Fruit fly (Drosophila melanogaster): ENCODE measurements around the gene CG6661.

CG6661 gene

dm6 chr3L:14002524-14003135, 31.9 kb upstream of the CG6661 start:
- TF ChIP-seq p53 (GFP tag; optimal IDR thresholded peaks at IDR 0.05) (no peak), gsb-n (tag; optimal IDR thresholded peaks at IDR 0.05) (no peak), GATAe (GFP tag; conservative IDR thresholded peaks at IDR 0.05) (no peak), Dfd (GFP tag; optimal IDR thresholded peaks at IDR 0.05) (no peak), lmd (GFP tag; IDR thresholded peaks at IDR 0.05) (no peak), CHES-1-like (GFP tag; optimal IDR thresholded peaks at IDR 0.05) (peak; percentile 13), her (GFP tag; optimal IDR thresholded peaks at IDR 0.05) (no peak), dpn (GFP tag; optimal IDR thresholded peaks at IDR 0.05) (no peak), CG14667 (GFP tag; IDR thresholded peaks at IDR 0.05) (no peak), CG31441 (GFP tag; IDR thresholded peaks at IDR 0.05) (0 out of 2 replicates have a peak, but pooled peaks have one; percentile 20), oc (tag; optimal IDR thresholded peaks at IDR 0.05) (peak; percentile 72), gsb (GFP tag; IDR thresholded peaks at IDR 0.05) (no peak), grn (GFP tag; optimal IDR thresholded peaks at IDR 0.05) (no peak), CG2199 (GFP tag; IDR thresholded peaks at IDR 0.05) (peak; percentile 67; the same call in 1 of the 3 replicates), Meics (GFP tag; optimal IDR thresholded peaks at IDR 0.05) (no peak), gt (GFP tag; IDR thresholded peaks at IDR 0.05) (no peak), stwl (tag; optimal IDR thresholded peaks at IDR 0.05) (peak; percentile 49), Mad (GFP tag; optimal IDR thresholded peaks at IDR 0.05) (no peak), wek (GFP tag; optimal IDR thresholded peaks at IDR 0.05) (no peak), ase (GFP tag; IDR thresholded peaks at IDR 0.05) (no peak), HmgD (GFP tag; optimal IDR thresholded peaks at IDR 0.05) (peak; percentile 62), kay (GFP tag; optimal IDR thresholded peaks at IDR 0.05) (no peak), salm (tag; optimal IDR thresholded peaks at IDR 0.05) (no peak), CG18619 (GFP tag; optimal IDR thresholded peaks at IDR 0.05) (peak; percentile 11), nerfin-1 (tag; optimal IDR thresholded peaks at IDR 0.05) (peak; percentile 71), Dref (GFP tag; IDR thresholded peaks at IDR 0.05) (0 out of 2 replicates have a peak, but pooled peaks have one; percentile 1), klu (GFP tag; IDR thresholded peaks at IDR 0.05) (no peak), CG14860 (GFP tag; IDR thresholded peaks at IDR 0.05; ENCODE audit: partially characterized antibody) (no peak), CG8089 (GFP tag; optimal IDR thresholded peaks at IDR 0.05) (no peak), scrt (GFP tag; optimal IDR thresholded peaks at IDR 0.05) (no peak), Dbx (GFP tag; IDR thresholded peaks at IDR 0.05) (peak; percentile 36; the same call in 1 of the 3 replicates), Mrtf (GFP tag; IDR thresholded peaks at IDR 0.05) (no peak), jing (GFP tag; optimal IDR thresholded peaks at IDR 0.05) (no peak), sens (GFP tag) (peak; percentile 59), slbo (GFP tag; IDR thresholded peaks at IDR 0.05) (peak; percentile 27; the same call in 1 of the 2 replicates), Max (GFP tag; optimal IDR thresholded peaks at IDR 0.05) (no peak), twi (tag; optimal IDR thresholded peaks at IDR 0.05) (peak; percentile 18), phol (tag; optimal IDR thresholded peaks at IDR 0.05) (peak; percentile 45), Lim3 (GFP tag; IDR thresholded peaks at IDR 0.05) (no peak), CG13296 (GFP tag; optimal IDR thresholded peaks at IDR 0.05) (no peak), ash1 (GFP tag; optimal IDR thresholded peaks at IDR 0.05) (no peak), bbx (GFP tag; IDR thresholded peaks at IDR 0.05; ENCODE audit: partially characterized antibody) (0 out of 2 replicates have a peak, but pooled peaks have one; percentile 26), C15 (GFP tag; IDR thresholded peaks at IDR 0.05) (no peak), aop (GFP tag; IDR thresholded peaks at IDR 0.05) (no peak), ara (GFP tag; IDR thresholded peaks at IDR 0.05) (no peak), vvl (GFP tag; IDR thresholded peaks at IDR 0.05) (peak; percentile 54), CG18599 (GFP tag; optimal IDR thresholded peaks at IDR 0.05) (peak; percentile 35), CG30403 (GFP tag; optimal IDR thresholded peaks at IDR 0.05) (no peak), tgo (GFP tag; IDR thresholded peaks at IDR 0.05) (no peak), cato (GFP tag; optimal IDR thresholded peaks at IDR 0.05; ENCODE audit: borderline replicate concordance) (no peak), repo (GFP tag; optimal IDR thresholded peaks at IDR 0.05) (no peak)
